Fruit fly (Drosophila melanogaster) whole organism, embryonic: Measurements from ENCODE around the gene CG15153.

ENCODE experiments used
- ATbp ChIP-seq: fragments of 200-800 bp; sonication (Bioruptor generic); optimal IDR thresholded peaks from 2 replicates; lab custom pipeline; 2017; ENCODE audit warnings: missing biosample characterization, mild to moderate bottlenecking, missing genetic modification characterization, missing genetic modification reagents
- BEAF-32 ChIP-seq: fragments of 200-800 bp; sonication (Bioruptor generic); optimal IDR thresholded peaks from 3 replicates; lab custom pipeline; 2017; ENCODE audit warnings: missing biosample characterization, missing genetic modification characterization, mild to moderate bottlenecking, moderate library complexity, missing genetic modification reagents
- CG10979 ChIP-seq: fragments of 200-800 bp; sonication (Bioruptor generic); optimal IDR thresholded peaks from 2 replicates; lab custom pipeline; 2018; ENCODE audit warnings: missing biosample characterization, mild to moderate bottlenecking, missing genetic modification characterization, moderate library complexity
- CG11723 ChIP-seq: fragments of 200-800 bp; sonication (Bioruptor generic); optimal IDR thresholded peaks from 2 replicates; lab custom pipeline; 2017; ENCODE audit warnings: missing biosample characterization, mild to moderate bottlenecking, missing genetic modification characterization
- CG12236 ChIP-seq: fragments of 200-800 bp; sonication (Bioruptor generic); optimal IDR thresholded peaks from 2 replicates; lab custom pipeline; 2016; ENCODE audit warnings: missing biosample characterization, missing genetic modification characterization
- CG16863 ChIP-seq: fragments of 200-800 bp; sonication (Bioruptor generic); optimal IDR thresholded peaks from 3 replicates; lab custom pipeline; 2016; ENCODE audit warnings: missing biosample characterization, missing genetic modification characterization
- CG18011 ChIP-seq: fragments of 200-800 bp; sonication (Bioruptor generic); optimal IDR thresholded peaks from 2 replicates; lab custom pipeline; 2017; ENCODE audit warnings: missing biosample characterization, missing genetic modification characterization, mild to moderate bottlenecking, moderate library complexity, missing genotype
- CG2116 ChIP-seq: fragments of 200-800 bp; sonication (Bioruptor generic); optimal IDR thresholded peaks from 3 replicates; lab custom pipeline; 2018; ENCODE audit warnings: missing biosample characterization, mild to moderate bottlenecking, missing genetic modification characterization
- CG2129 ChIP-seq: fragments of 200-800 bp; sonication (Bioruptor generic); IDR thresholded peaks from 2 replicates; pipeline ENCODE4 v1.3.6; 2022; ENCODE audit warnings: missing biosample characterization, missing genetic modification characterization; ENCODE audit not compliant: partially characterized antibody
- CG2889 ChIP-seq: fragments of 200-800 bp; sonication (Bioruptor generic); IDR thresholded peaks from 3 replicates; pipeline ENCODE4 v1.3.6; 2022; ENCODE audit warnings: missing biosample characterization, missing genetic modification characterization
- CG30431 ChIP-seq: fragments of 200-800 bp; sonication (Bioruptor generic); optimal IDR thresholded peaks from 2 replicates; lab custom pipeline; 2017; ENCODE audit warnings: missing biosample characterization, missing genetic modification characterization
- CG3065 ChIP-seq: fragments of 200-800 bp; sonication (Bioruptor generic); optimal IDR thresholded peaks from 2 replicates; lab custom pipeline; 2016; ENCODE audit warnings: missing biosample characterization, missing genetic modification characterization
- CG3407 ChIP-seq: fragments of 200-800 bp; sonication (Bioruptor generic); optimal IDR thresholded peaks from 2 replicates; lab custom pipeline; 2018; ENCODE audit warnings: missing biosample characterization, mild to moderate bottlenecking, missing genetic modification characterization
- CG4360 ChIP-seq: fragments of 200-800 bp; sonication (Bioruptor generic); IDR thresholded peaks from 2 replicates; pipeline ENCODE4 v1.3.6; 2022; ENCODE audit warnings: missing biosample characterization, missing genetic modification characterization
- CG6689 ChIP-seq: fragments of 200-800 bp; sonication (Bioruptor generic); IDR thresholded peaks from 2 replicates; pipeline ENCODE4 v1.3.6; 2022; ENCODE audit warnings: missing biosample characterization, missing genetic modification characterization
- CG6813 ChIP-seq: fragments of 200-800 bp; sonication (Bioruptor generic); optimal IDR thresholded peaks from 2 replicates; lab custom pipeline; 2017; ENCODE audit warnings: missing biosample characterization, missing genetic modification characterization, mild to moderate bottlenecking, moderate library complexity, missing genetic modification reagents
- CG6854 ChIP-seq: fragments of 200-800 bp; sonication (Bioruptor generic); optimal IDR thresholded peaks from 3 replicates; lab custom pipeline; 2017; ENCODE audit warnings: missing biosample characterization, mild to moderate bottlenecking, missing genetic modification characterization
- CG8089 ChIP-seq: fragments of 200-800 bp; sonication (Bioruptor generic); optimal IDR thresholded peaks from 3 replicates; lab custom pipeline; 2016; ENCODE audit warnings: missing biosample characterization, missing genetic modification characterization
- CTCF ChIP-seq: fragments of 200-800 bp; sonication (Bioruptor generic); optimal IDR thresholded peaks from 2 replicates; lab custom pipeline; 2017; ENCODE audit warnings: missing biosample characterization, mild to moderate bottlenecking, missing genetic modification characterization, moderate library complexity
- Chrac-16 ChIP-seq: fragments of 200-800 bp; sonication (Bioruptor generic); optimal IDR thresholded peaks from 3 replicates; lab custom pipeline; 2016; ENCODE audit warnings: missing biosample characterization, missing genetic modification characterization
- CoRest ChIP-seq: fragments of 200-800 bp; sonication (Bioruptor generic); optimal IDR thresholded peaks from 3 replicates; lab custom pipeline; 2018; ENCODE audit warnings: missing biosample characterization, mild to moderate bottlenecking, missing genetic modification characterization, moderate library complexity
- Dip3 ChIP-seq: fragments of 200-800 bp; sonication (Bioruptor generic); optimal IDR thresholded peaks from 3 replicates; lab custom pipeline; 2016; ENCODE audit warnings: missing biosample characterization, missing genetic modification characterization
- Ets65A ChIP-seq: fragments of 200-800 bp; sonication (Bioruptor generic); peaks from one replicate; lab custom pipeline; 2016; ENCODE audit warnings: missing biosample characterization, missing genetic modification characterization
- Fer2 ChIP-seq: fragments of 200-800 bp; sonication (Bioruptor generic); optimal IDR thresholded peaks from 2 replicates; lab custom pipeline; 2018; ENCODE audit warnings: missing biosample characterization, mild to moderate bottlenecking, missing genetic modification characterization, moderate library complexity
- Hr39 ChIP-seq: fragments of >200 bp; optimal IDR thresholded peaks from 2 replicates; lab custom pipeline; 2017
- Jarid2 ChIP-seq: fragments of 200-800 bp; sonication (Bioruptor generic); optimal IDR thresholded peaks from 3 replicates; lab custom pipeline; 2017; ENCODE audit warnings: mild to moderate bottlenecking, missing biosample characterization, missing genetic modification reagents, missing genetic modification characterization
- Lim3 ChIP-seq: fragments of 200-800 bp; sonication (Bioruptor generic); IDR thresholded peaks from 2 replicates; pipeline ENCODE4 v1.3.6; 2022; ENCODE audit warnings: missing biosample characterization, missing genetic modification characterization
- MBD-R2 ChIP-seq: fragments of 200-800 bp; sonication (Bioruptor generic); IDR thresholded peaks from 2 replicates; pipeline ENCODE4 v1.3.6; 2022; ENCODE audit warnings: missing biosample characterization, missing genetic modification characterization
- MESR4 ChIP-seq: fragments of 200-800 bp; sonication (Bioruptor generic); optimal IDR thresholded peaks from 2 replicates; lab custom pipeline; 2018; ENCODE audit warnings: missing biosample characterization, mild to moderate bottlenecking, missing genetic modification characterization, moderate library complexity
- Mes4 ChIP-seq: fragments of 200-800 bp; sonication (Bioruptor generic); optimal IDR thresholded peaks from 2 replicates; lab custom pipeline; 2016; ENCODE audit warnings: missing biosample characterization, missing genetic modification characterization
- NC2β ChIP-seq: fragments of 200-800 bp; sonication (Bioruptor generic); optimal IDR thresholded peaks from 2 replicates; lab custom pipeline; 2016; ENCODE audit warnings: missing biosample characterization, missing genetic modification characterization
- Nf-YB ChIP-seq: fragments of 200-800 bp; sonication (Bioruptor generic); optimal IDR thresholded peaks from 3 replicates; lab custom pipeline; 2019; ENCODE audit warnings: missing biosample characterization, mild to moderate bottlenecking, missing genetic modification characterization, moderate library complexity
- Opbp ChIP-seq: fragments of 200-800 bp; sonication (Bioruptor generic); IDR thresholded peaks from 3 replicates; pipeline ENCODE4 v1.3.6; 2022; ENCODE audit warnings: missing biosample characterization, missing genetic modification characterization; ENCODE audit not compliant: partially characterized antibody
- Pdp1 ChIP-seq, 2 experiments: fragments of 200-800 bp; sonication (Bioruptor generic); optimal IDR thresholded peaks; 3 replicates each; lab custom pipeline; 2016; ENCODE audit warnings: missing biosample characterization in 2 of 2, missing genetic modification characterization in 2 of 2, mild to moderate bottlenecking in 1 of 2, moderate library complexity in 1 of 2
- Sry-δ ChIP-seq: fragments of 200-800 bp; sonication (Bioruptor generic); optimal IDR thresholded peaks from 2 replicates; lab custom pipeline; 2016; ENCODE audit warnings: missing biosample characterization, missing genetic modification characterization
- cg ChIP-seq: fragments of 200-800 bp; sonication (Bioruptor generic); optimal IDR thresholded peaks from 3 replicates; lab custom pipeline; 2019; ENCODE audit warnings: missing biosample characterization, mild to moderate bottlenecking, missing genetic modification characterization, moderate library complexity
- dimm ChIP-seq: fragments of 200-800 bp; sonication (Bioruptor generic); IDR thresholded peaks from 2 replicates; pipeline ENCODE4 v1.3.6; 2022; ENCODE audit warnings: missing biosample characterization, missing genetic modification characterization
- dpn ChIP-seq, 2 experiments: fragments of 200-800 bp; sonication (Bioruptor generic); optimal IDR thresholded peaks; 3 replicates each; lab custom pipeline; 2016; ENCODE audit warnings: missing biosample characterization in 2 of 2, missing genetic modification characterization in 2 of 2
- hb ChIP-seq: fragments of 200-800 bp; sonication (Bioruptor generic); IDR thresholded peaks from 3 replicates; pipeline ENCODE4 v1.3.6; 2022; ENCODE audit warnings: missing biosample characterization, missing genetic modification characterization; ENCODE audit not compliant: partially characterized antibody
- hkb ChIP-seq, 2 experiments: fragments of 200-800 bp in 1 of 2; fragments of >200 bp in 1 of 2; sonication (Bioruptor generic) in 1 of 2; IDR thresholded peaks in 1 of 2; optimal IDR thresholded peaks in 1 of 2; 2 replicates each; pipeline versions ENCODE4 v1.3.6 to Lab custom; 2017 to 2022; ENCODE audit warnings: missing biosample characterization in 1 of 2, missing genetic modification characterization in 1 of 2
- lab ChIP-seq: fragments of 200-800 bp; sonication (Bioruptor generic); optimal IDR thresholded peaks from 3 replicates; lab custom pipeline; 2017; ENCODE audit warnings: missing biosample characterization, missing genetic modification characterization, mild to moderate bottlenecking, moderate library complexity, missing genetic modification reagents
- mld ChIP-seq: fragments of 200-800 bp; sonication (Bioruptor generic); IDR thresholded peaks from 3 replicates; pipeline ENCODE4 v1.3.6; 2022; ENCODE audit warnings: missing biosample characterization, missing genetic modification characterization; ENCODE audit not compliant: partially characterized antibody
- pb ChIP-seq: fragments of 200-800 bp; sonication (Bioruptor generic); optimal IDR thresholded peaks from 3 replicates; lab custom pipeline; 2016; ENCODE audit warnings: missing biosample characterization, missing genetic modification characterization
- ro ChIP-seq: fragments of 200-800 bp; sonication (Bioruptor generic); IDR thresholded peaks from 2 replicates; pipeline ENCODE4 v1.3.6; 2022; ENCODE audit warnings: missing biosample characterization, missing genetic modification characterization
- schlank ChIP-seq: fragments of 200-800 bp; sonication (Bioruptor generic); optimal IDR thresholded peaks from 2 replicates; lab custom pipeline; 2018; ENCODE audit warnings: missing biosample characterization, mild to moderate bottlenecking, missing genetic modification characterization
- vvl ChIP-seq: fragments of 200-800 bp; sonication (Bioruptor generic); IDR thresholded peaks from 2 replicates; pipeline ENCODE4 v1.3.6; 2022; ENCODE audit warnings: missing biosample characterization, missing genetic modification characterization
- zen2 ChIP-seq: fragments of 200-800 bp; sonication (Bioruptor generic); IDR thresholded peaks from 3 replicates; pipeline ENCODE4 v1.3.6; 2022; ENCODE audit warnings: missing biosample characterization, missing genetic modification characterization; ENCODE audit not compliant: partially characterized antibody

Gene CG15153

DNA sequence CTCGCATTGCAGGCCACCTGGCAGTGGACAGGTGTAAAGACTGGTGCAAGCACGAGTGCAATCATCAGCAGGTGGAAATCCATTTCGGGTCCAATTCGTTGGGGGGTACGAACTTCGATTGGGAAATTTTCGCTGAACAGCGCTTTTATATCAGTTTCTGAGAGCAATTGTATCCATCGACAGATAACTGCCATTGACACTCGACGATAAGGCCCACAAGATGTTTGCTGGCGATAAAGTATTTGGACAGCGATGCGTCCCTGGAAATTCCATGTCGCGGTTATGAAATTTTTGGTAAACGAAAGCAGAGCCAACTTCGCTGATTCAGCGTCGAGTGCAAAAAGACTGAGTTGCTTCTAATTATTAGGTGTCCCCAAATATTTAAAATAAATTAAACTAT is at the start of gene CG15153:
Gene CG15153 (minus strand): TSS at position 101 of the 400 bp plus-strand sequence.
- TF ChIP-seq CG11723 (GFP tag; lab: Kevin White, UChicago) (no peak), Sry-δ (no peak), mld (GFP tag; lab: Robert Waterston, UW) (no peak), Ets65A (GFP tag; lab: Kevin White, UChicago) (peak; percentile 47)

- TF ChIP-seq CG10979 (tag; lab: Kevin White, UChicago), result no peak
- no peak for TF ChIP-seq CG6854 (GFP tag; lab: Kevin White, UChicago)
- no peak for TF ChIP-seq Opbp (GFP tag; lab: Robert Waterston, UW)
- no peak for TF ChIP-seq CG2129 (GFP tag; lab: Robert Waterston, UW)
- TF ChIP-seq ATbp (GFP tag; lab: Kevin White, UChicago), result no peak
- no peak for TF ChIP-seq CG30431 (GFP tag; lab: Kevin White, UChicago)
- no peak for TF ChIP-seq Mes4 (GFP tag; lab: Kevin White, UChicago)
- no peak for TF ChIP-seq Fer2 (tag; lab: Kevin White, UChicago)
- TF ChIP-seq hb (GFP tag; lab: Robert Waterston, UW), result 0 out of 3 replicates have a peak, but pooled peaks have one; percentile 35
- TF ChIP-seq dpn (GFP tag; optimal IDR thresholded peaks at IDR 0.05; lab: Kevin White, UChicago), result no peak
- no peak for TF ChIP-seq Jarid2 (GFP tag; lab: Kevin White, UChicago)
- TF ChIP-seq Lim3 (GFP tag; lab: Robert Waterston, UW), result no peak
- TF ChIP-seq CG4360, result no peak
- TF ChIP-seq CTCF, result no peak
- no peak for TF ChIP-seq CoRest (tag; lab: Kevin White, UChicago)
- TF ChIP-seq dimm (GFP tag; lab: Robert Waterston, UW), result 0 out of 2 replicates have a peak, but pooled peaks have one; percentile 30
- TF ChIP-seq Chrac-16 (GFP tag; lab: Kevin White, UChicago), result no peak
- no peak for TF ChIP-seq pb (GFP tag; lab: Kevin White, UChicago)
- no peak for TF ChIP-seq CG6813 (GFP tag; lab: Kevin White, UChicago)
- TF ChIP-seq CG3407 (GFP tag; lab: Kevin White, UChicago), result no peak
- TF ChIP-seq CG16863, result no peak
- TF ChIP-seq MESR4 (GFP tag; lab: Kevin White, UChicago), result no peak
- TF ChIP-seq zen2 (GFP tag; lab: Robert Waterston, UW), result 0 out of 3 replicates have a peak, but pooled peaks have one; percentile 33
- TF ChIP-seq NC2β (GFP tag; lab: Kevin White, UChicago), result no peak
- no peak for TF ChIP-seq lab (GFP tag; lab: Kevin White, UChicago)
- TF ChIP-seq Hr39 (lab: Kevin White, UChicago), result peak; percentile 80
- no peak for TF ChIP-seq ro (GFP tag; lab: Robert Waterston, UW)
Measured at dm6 chr2L:18140544-18140943, 48.5 kb upstream of the CG15153 start.

DNA sequence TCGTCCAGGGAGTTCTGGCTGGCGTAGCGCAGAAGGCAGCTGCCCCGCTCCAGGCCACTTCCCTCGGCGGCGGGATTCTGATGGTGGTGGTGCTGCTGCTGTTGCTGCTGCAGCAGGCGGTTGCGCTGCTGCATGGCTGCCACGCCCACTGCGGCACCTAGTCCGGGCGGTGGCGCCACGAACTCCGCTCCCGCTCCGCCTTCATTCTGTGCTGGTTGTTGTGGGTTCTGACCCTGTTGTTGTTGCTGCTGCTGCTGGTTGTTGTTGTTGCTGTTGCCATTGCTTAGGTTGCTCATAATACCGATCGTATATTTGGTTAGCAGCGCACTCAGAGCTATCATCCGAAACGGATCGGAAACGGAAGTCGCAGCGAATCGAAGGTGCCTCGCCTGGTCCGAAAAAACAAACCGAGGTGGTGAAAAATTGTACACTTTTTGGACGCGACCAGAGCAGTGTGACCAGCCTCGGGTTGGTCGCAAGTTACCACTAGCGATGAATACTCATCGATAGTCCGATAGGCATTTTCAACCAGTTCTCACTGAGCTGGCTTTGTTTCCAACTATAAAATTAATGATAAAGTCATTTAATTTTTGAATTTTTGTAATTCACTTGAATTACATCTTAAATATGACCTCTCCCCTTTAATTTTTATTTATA is 45.7 kb upstream of the CG15153 start, which contains the start of gene kel:
Gene kel (minus strand): TSS at position 493 of the 657 bp plus-strand sequence.
- peak; percentile 59 for TF ChIP-seq CG3065 (GFP tag; lab: Kevin White, UChicago)
- peak; percentile 67 for TF ChIP-seq vvl (GFP tag; lab: Robert Waterston, UW)
- peak; percentile 61 for TF ChIP-seq BEAF-32
- TF ChIP-seq CG12236 (GFP tag; lab: Kevin White, UChicago), result peak; percentile 13
- TF ChIP-seq CG8089 (GFP tag; lab: Kevin White, UChicago), result peak; percentile 18
- TF ChIP-seq hkb (optimal IDR thresholded peaks at IDR 0.05; lab: Kevin White, UChicago), result no peak
- TF ChIP-seq hkb (GFP tag; IDR thresholded peaks at IDR 0.05; lab: Robert Waterston, UW), result peak; percentile 66
- no peak for TF ChIP-seq CG6689 (GFP tag; lab: Robert Waterston, UW)
- TF ChIP-seq MBD-R2 (GFP tag; lab: Robert Waterston, UW), result peak; percentile 73; the same call in 1 of the 2 replicates
- no peak for TF ChIP-seq Dip3
- TF ChIP-seq schlank (tag; lab: Kevin White, UChicago), result peak; percentile 66
- no peak for TF ChIP-seq cg (GFP tag; lab: Kevin White, UChicago)
- TF ChIP-seq Nf-YB (GFP tag; lab: Kevin White, UChicago), result no peak
- TF ChIP-seq Pdp1 (GFP tag; optimal IDR thresholded peaks at IDR 0.05; lab: Kevin White, UChicago), result peak in 1 of 2 experiments; percentile 42
- TF ChIP-seq CG2116 (GFP tag; lab: Kevin White, UChicago), result peak; percentile 58
- no peak for TF ChIP-seq CG2889
- TF ChIP-seq CTCF, result peak; percentile 49
- TF ChIP-seq CG18011, result no peak
- peak; percentile 46 for TF ChIP-seq NC2β (GFP tag; lab: Kevin White, UChicago)
